Worm (Caenorhabditis elegans): ENCODE data around the gene srw-145.

Gene srw-145

ce11 chrV:13902495-13902894 lies 34.5 kb upstream of the srw-145 start, which contains the start of gene C06B3.1:
Gene C06B3.1 (plus strand): TSS chrV:13902795.
- no peak for TF ChIP-seq nhr-41 (GFP tag; IDR thresholded peaks at IDR 0.05)
- no peak for TF ChIP-seq mdl-1 (tag; optimal IDR thresholded peaks at IDR 0.05)
- no peak for TF ChIP-seq nhr-6 (tag; optimal IDR thresholded peaks at IDR 0.05)
- no peak for TF ChIP-seq dmd-9 (GFP tag; IDR thresholded peaks at IDR 0.05)
- TF ChIP-seq nhr-77 (tag; optimal IDR thresholded peaks at IDR 0.05): no peak
- no peak for TF ChIP-seq mxl-3 (GFP tag; optimal IDR thresholded peaks at IDR 0.05)
- no peak for TF ChIP-seq ceh-20 (GFP tag; IDR thresholded peaks at IDR 0.05)
- TF ChIP-seq unc-62 (GFP tag; optimal IDR thresholded peaks at IDR 0.05 in 1 of 2): no peak
- TF ChIP-seq unc-62 (tag; optimal IDR thresholded peaks at IDR 0.05): no peak
- TF ChIP-seq ceh-44 (GFP tag; IDR thresholded peaks at IDR 0.05): no peak
- TF ChIP-seq ceh-32 (tag; optimal IDR thresholded peaks at IDR 0.05; ENCODE audit: poor library complexity): no peak
- TF ChIP-seq lin-39 (tag; optimal IDR thresholded peaks at IDR 0.05): no peak
- no peak for TF ChIP-seq Y48G9A.11 (GFP tag; IDR thresholded peaks at IDR 0.05)

- TF ChIP-seq aha-1 (tag) (no peak), lin-13 (GFP tag; optimal IDR thresholded peaks at IDR 0.05) (no peak), unc-62 (GFP tag; optimal IDR thresholded peaks at IDR 0.05 in 1 of 2) (peak in 1 of 2 experiments; percentile 93), unc-62 (tag; optimal IDR thresholded peaks at IDR 0.05) (no peak), unc-39 (tag; optimal IDR thresholded peaks at IDR 0.05) (no peak), hlh-11 (tag; optimal IDR thresholded peaks at IDR 0.05) (no peak), zag-1 (tag; optimal IDR thresholded peaks at IDR 0.05) (no peak)
These were observed 32.5 kb upstream of the srw-145 start, which contains the start of gene stdh-3 for ce11 chrV:13904446-13904845. Gene stdh-3 (plus strand): TSS chrV:13904611.

ce11 chrV:13906166-13906565 lies 30.8 kb upstream of the srw-145 start, which contains the start of gene stdh-1:
Gene stdh-1 (plus strand): TSS chrV:13906492.
- no peak for TF ChIP-seq F26F4.8 (GFP tag; conservative IDR thresholded peaks at IDR 0.05)
- TF ChIP-seq spr-1 (tag; optimal IDR thresholded peaks at IDR 0.05): no peak
- no peak for TF ChIP-seq zag-1 (tag; optimal IDR thresholded peaks at IDR 0.05)
- no peak for TF ChIP-seq ZK546.5 (tag; optimal IDR thresholded peaks at IDR 0.05)
- TF ChIP-seq ama-1 (optimal IDR thresholded peaks at IDR 0.05): no peak
- peak; percentile 47; the same call in 1 of the 2 replicates for TF ChIP-seq php-3 (GFP tag; IDR thresholded peaks at IDR 0.05)
- TF ChIP-seq daf-16 (GFP tag; optimal IDR thresholded peaks at IDR 0.05): no peak
- TF ChIP-seq daf-16 (tag; optimal IDR thresholded peaks at IDR 0.05): peak; percentile 76
- TF ChIP-seq duxl-1 (tag; optimal IDR thresholded peaks at IDR 0.05; ENCODE audit: poor library complexity): no peak
- peak; percentile 22 for TF ChIP-seq hlh-11 (tag; optimal IDR thresholded peaks at IDR 0.05)
- no peak for TF ChIP-seq pha-4 (GFP tag; IDR thresholded peaks at IDR 0.05)
- no peak for TF ChIP-seq pha-4 (tag; optimal IDR thresholded peaks at IDR 0.05)
- TF ChIP-seq nhr-6 (tag; optimal IDR thresholded peaks at IDR 0.05): peak; percentile 9
- TF ChIP-seq nhr-42 (GFP tag; IDR thresholded peaks at IDR 0.05): no peak
- no peak for TF ChIP-seq ceh-28 (tag; optimal IDR thresholded peaks at IDR 0.05)
- no peak for TF ChIP-seq spr-3 (GFP tag; optimal IDR thresholded peaks at IDR 0.05)
- peak; percentile 20 for TF ChIP-seq aha-1 (tag)
- peak; percentile 8 for TF ChIP-seq dve-1 (tag; optimal IDR thresholded peaks at IDR 0.05; ENCODE audit: insufficient read depth)
- no peak for TF ChIP-seq T26A8.4 (GFP tag; IDR thresholded peaks at IDR 0.05)
- no peak for TF ChIP-seq zip-2 (tag; optimal IDR thresholded peaks at IDR 0.05)
- no peak for TF ChIP-seq lin-15B (tag; optimal IDR thresholded peaks at IDR 0.05)
- TF ChIP-seq madf-9 (GFP tag; conservative IDR thresholded peaks at IDR 0.05): no peak
- peak in 1 of 2 experiments; percentile 30 for TF ChIP-seq hif-1 (tag; optimal IDR thresholded peaks at IDR 0.05)
- TF ChIP-seq F37D6.2 (tag; optimal IDR thresholded peaks at IDR 0.05): no peak
- TF ChIP-seq R02D3.7 (tag; optimal IDR thresholded peaks at IDR 0.05): no peak
- no peak for TF ChIP-seq mdl-1 (tag; optimal IDR thresholded peaks at IDR 0.05)
- TF ChIP-seq lsy-2 (tag; optimal IDR thresholded peaks at IDR 0.05): no peak
- TF ChIP-seq nhr-28 (tag; optimal IDR thresholded peaks at IDR 0.05): peak; percentile 24
- no peak for TF ChIP-seq Y48G9A.11 (GFP tag; IDR thresholded peaks at IDR 0.05)
